Worm (Caenorhabditis elegans) whole organism, early embryonic: ENCODE data around the gene asp-16.

Experiments
- B0310.2 ChIP-seq: sonication (generic microtip); optimal IDR thresholded peaks from 2 replicates; lab custom pipeline; 2016; ENCODE audit warnings: mild to moderate bottlenecking, missing genetic modification characterization, missing compliant biosample characterization
- F13C5.2 ChIP-seq: sonication (generic microtip); optimal IDR thresholded peaks from 2 replicates; lab custom pipeline; 2017; ENCODE audit warnings: mild to moderate bottlenecking, missing genetic modification characterization, inconsistent platforms, missing compliant biosample characterization
- aly-1 ChIP-seq: sonication (generic microtip); optimal IDR thresholded peaks from 2 replicates; lab custom pipeline; 2016; ENCODE audit warnings: missing genetic modification characterization, missing compliant biosample characterization
- ama-1 ChIP-seq: fragments of 150-350 bp; optimal IDR thresholded peaks from 2 replicates; lab custom pipeline; 2014
- ceh-13 ChIP-seq: fragments of 200-800 bp; sonication (Bioruptor generic); optimal IDR thresholded peaks from 2 replicates; lab custom pipeline; 2018; ENCODE audit warnings: mild to moderate bottlenecking, missing genetic modification characterization, missing compliant biosample characterization
- ceh-36 ChIP-seq: sonication (generic microtip); optimal IDR thresholded peaks from 2 replicates; lab custom pipeline; 2016; ENCODE audit warnings: missing genetic modification characterization, inconsistent platforms, missing compliant biosample characterization
- ets-7 ChIP-seq: sonication (generic microtip); optimal IDR thresholded peaks from 2 replicates; lab custom pipeline; 2016; ENCODE audit warnings: missing genotype, missing genetic modification characterization, missing compliant biosample characterization
- flt-1 ChIP-seq: fragments of 200-800 bp; sonication (Bioruptor generic); IDR thresholded peaks from 2 replicates; pipeline ENCODE4 v1.3.6; 2022; ENCODE audit warnings: missing genetic modification characterization, missing compliant biosample characterization
- hmbx-1 ChIP-seq: sonication (generic microtip); optimal IDR thresholded peaks from 2 replicates; lab custom pipeline; 2016; ENCODE audit warnings: mild to moderate bottlenecking, missing genetic modification characterization, missing compliant biosample characterization
- hmg-4 ChIP-seq: fragments of 200-800 bp; sonication (Bioruptor generic); optimal IDR thresholded peaks from 2 replicates; lab custom pipeline; 2018; ENCODE audit warnings: mild to moderate bottlenecking, missing genetic modification characterization, missing compliant biosample characterization
- hnd-1 ChIP-seq: sonication (generic microtip); optimal IDR thresholded peaks from 2 replicates; lab custom pipeline; 2016; ENCODE audit warnings: missing genetic modification characterization, missing compliant biosample characterization
- pes-1 ChIP-seq: fragments of 200-800 bp; sonication (Bioruptor generic); IDR thresholded peaks from 2 replicates; pipeline ENCODE4 v1.3.6; 2022; ENCODE audit warnings: missing genetic modification reagents, missing genetic modification characterization, missing compliant biosample characterization
- scrt-1 ChIP-seq: fragments of 200-800 bp; sonication (Bioruptor generic); IDR thresholded peaks from 2 replicates; pipeline ENCODE4 v1.3.6; 2022; ENCODE audit warnings: missing genetic modification characterization, missing compliant biosample characterization
- sea-1 ChIP-seq: fragments of 200-800 bp; sonication (Bioruptor generic); conservative IDR thresholded peaks from 2 replicates; pipeline ENCODE4 v1.3.6; 2022; ENCODE audit warnings: missing genetic modification characterization, missing compliant biosample characterization
- tbx-11 ChIP-seq: fragments of 200-800 bp; sonication (Bioruptor generic); IDR thresholded peaks from 2 replicates; pipeline ENCODE4 v1.3.6; 2022; ENCODE audit warnings: missing genetic modification characterization, missing compliant biosample characterization
- tbx-37 ChIP-seq: fragments of 200-800 bp; sonication (Bioruptor generic); conservative IDR thresholded peaks from 2 replicates; pipeline ENCODE4 v1.3.6; 2022; ENCODE audit warnings: missing genetic modification reagents, missing genetic modification characterization, missing compliant biosample characterization
- tra-4 ChIP-seq: sonication (generic microtip); optimal IDR thresholded peaks from 2 replicates; lab custom pipeline; 2017; ENCODE audit warnings: missing genetic modification characterization, missing compliant biosample characterization

Gene asp-16

ce11 chrV:19050888-19051287 is 8.5 kb upstream of the asp-16 start:
- TF ChIP-seq ceh-36 (tag; lab: Kevin White, UChicago) (no peak), tra-4 (tag; lab: Kevin White, UChicago) (no peak), ceh-13 (GFP tag; lab: Kevin White, UChicago) (no peak), hnd-1 (tag; lab: Kevin White, UChicago) (no peak), B0310.2 (tag; lab: Kevin White, UChicago) (no peak), ets-7 (no peak), aly-1 (no peak)

DNA sequence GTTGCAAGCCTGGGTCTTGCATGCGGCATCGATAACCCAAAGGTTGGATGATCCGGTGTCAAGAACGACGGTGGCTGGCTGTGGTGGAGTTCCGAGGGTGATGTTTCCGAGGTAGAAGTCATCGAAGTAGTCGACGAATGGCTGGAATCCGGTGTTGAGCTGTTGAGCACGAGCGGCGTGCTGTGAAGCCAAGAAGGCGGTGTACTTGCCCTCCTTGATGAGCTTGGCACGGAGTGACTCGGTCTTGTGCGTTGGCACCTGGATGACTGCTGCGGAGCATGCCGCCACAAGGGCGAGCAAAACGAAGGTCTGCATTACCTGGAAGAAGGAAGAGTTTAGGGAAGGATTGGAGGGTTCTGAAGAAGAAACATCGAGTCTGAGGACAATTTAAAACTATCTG is 8.0 kb upstream of the asp-16 start, which contains the start of gene asp-1:
Gene asp-1, minus strand, starts transcription at position 315 of the 400 bp plus-strand sequence.
- TF ChIP-seq F13C5.2 (tag; lab: Kevin White, UChicago) (no peak), aly-1 (no peak), tra-4 (tag; lab: Kevin White, UChicago) (no peak), ceh-36 (tag; lab: Kevin White, UChicago) (no peak), hmg-4 (no peak), tbx-37 (GFP tag; lab: Robert Waterston, UW) (no peak), ceh-13 (GFP tag; lab: Kevin White, UChicago) (no peak)

- TF ChIP-seq aly-1: no peak
- TF ChIP-seq hmg-4: no peak
- no peak for TF ChIP-seq sea-1
- TF ChIP-seq ama-1: no peak
- TF ChIP-seq flt-1: no peak
- TF ChIP-seq scrt-1: no peak
- TF ChIP-seq hnd-1 (tag; lab: Kevin White, UChicago): no peak
- no peak for TF ChIP-seq tbx-37 (GFP tag; lab: Robert Waterston, UW)
- TF ChIP-seq pes-1 (GFP tag; lab: Robert Waterston, UW): no peak
- no peak for TF ChIP-seq ceh-36 (tag; lab: Kevin White, UChicago)
- no peak for TF ChIP-seq tra-4 (tag; lab: Kevin White, UChicago)
- no peak for TF ChIP-seq B0310.2 (tag; lab: Kevin White, UChicago)
- TF ChIP-seq F13C5.2 (tag; lab: Kevin White, UChicago): no peak
- no peak for TF ChIP-seq tbx-11 (GFP tag; lab: Robert Waterston, UW)
- TF ChIP-seq ceh-13 (GFP tag; lab: Kevin White, UChicago): no peak
- TF ChIP-seq hmbx-1 (tag; lab: Kevin White, UChicago): no peak
- TF ChIP-seq ets-7: no peak
Measured at ce11 chrV:19049140-19050092, 7.0 kb upstream of the asp-16 start.

ce11 chrV:19047442-19047841 is 5.0 kb upstream of the asp-16 start:
- TF ChIP-seq scrt-1 (no peak), tbx-37 (GFP tag; lab: Robert Waterston, UW) (no peak), ets-7 (no peak)

ce11 chrV:19044753-19045152 is 2.3 kb upstream of the asp-16 start, which contains the start of gene asp-15:
asp-15 (minus strand) TSS chrV:19044853.
- no peak for TF ChIP-seq aly-1
- no peak for TF ChIP-seq ets-7
- TF ChIP-seq tra-4 (tag; lab: Kevin White, UChicago): no peak
- TF ChIP-seq sea-1: no peak
- TF ChIP-seq flt-1: no peak
- TF ChIP-seq F13C5.2 (tag; lab: Kevin White, UChicago): no peak
- no peak for TF ChIP-seq hmg-4

ce11 chrV:19037222-19037621 is 5.2 kb downstream of the asp-16 start, which contains the start of gene asp-17:
asp-17 (minus strand) TSS chrV:19037322.
- TF ChIP-seq ets-7: no peak
- TF ChIP-seq tbx-37 (GFP tag; lab: Robert Waterston, UW): no peak
- no peak for TF ChIP-seq B0310.2 (tag; lab: Kevin White, UChicago)
- TF ChIP-seq ama-1: no peak
- no peak for TF ChIP-seq flt-1
- TF ChIP-seq sea-1: no peak
- TF ChIP-seq hmbx-1 (tag; lab: Kevin White, UChicago): no peak
- TF ChIP-seq scrt-1: no peak
- TF ChIP-seq aly-1: no peak
- TF ChIP-seq hnd-1 (tag; lab: Kevin White, UChicago): no peak

- TF ChIP-seq ceh-13 (GFP tag; lab: Kevin White, UChicago) (no peak), tra-4 (tag; lab: Kevin White, UChicago) (no peak), sea-1 (no peak), tbx-37 (GFP tag; lab: Robert Waterston, UW) (no peak), hmg-4 (no peak), hmbx-1 (tag; lab: Kevin White, UChicago) (no peak), B0310.2 (tag; lab: Kevin White, UChicago) (no peak), scrt-1 (no peak)
Measured at ce11 chrV:19036061-19036460, 6.3 kb downstream of the asp-16 start.

ce11 chrV:19031456-19031855 is 10.9 kb downstream of the asp-16 start, which contains the start of gene Y39B6A.27:
Y39B6A.27 (plus strand) TSS chrV:19031756.
- no peak for TF ChIP-seq ceh-36 (tag; lab: Kevin White, UChicago)
- TF ChIP-seq tbx-37 (GFP tag; lab: Robert Waterston, UW): no peak
- no peak for TF ChIP-seq aly-1
- TF ChIP-seq tra-4 (tag; lab: Kevin White, UChicago): no peak
- no peak for TF ChIP-seq ama-1
- no peak for TF ChIP-seq scrt-1
- TF ChIP-seq hmbx-1 (tag; lab: Kevin White, UChicago): no peak
- no peak for TF ChIP-seq hmg-4
- no peak for TF ChIP-seq tbx-11 (GFP tag; lab: Robert Waterston, UW)
- no peak for TF ChIP-seq ceh-13 (GFP tag; lab: Kevin White, UChicago)
- no peak for TF ChIP-seq F13C5.2 (tag; lab: Kevin White, UChicago)
